Worm (Caenorhabditis elegans) whole organism, mixed stage, embryonic: Measurements from ENCODE around the gene F25D1.5.

ENCODE experiments used
- ces-1 ChIP-seq: fragments of 150-350 bp; optimal IDR thresholded peaks from 2 replicates; lab custom pipeline; 2014; ENCODE audit warnings: missing biosample characterization, missing genetic modification reagents, missing genetic modification characterization
- elt-1 ChIP-seq: sonication (generic microtip); optimal IDR thresholded peaks from 2 replicates; lab custom pipeline; 2017; ENCODE audit warnings: missing genetic modification characterization, mild to moderate bottlenecking, missing compliant biosample characterization, antibody characterized with exemption, moderate library complexity, borderline replicate concordance; ENCODE audit not compliant: insufficient read depth
- elt-3 ChIP-seq: fragments of 150-350 bp; optimal IDR thresholded peaks from 2 replicates; lab custom pipeline; 2014; ENCODE audit warnings: missing biosample characterization, missing genetic modification characterization
- mab-5 ChIP-seq: fragments of 150-350 bp; optimal IDR thresholded peaks from 2 replicates; lab custom pipeline; 2014; ENCODE audit warnings: missing biosample characterization, missing genetic modification characterization
- nhr-12 ChIP-seq: fragments of 150-350 bp; optimal IDR thresholded peaks from 2 replicates; lab custom pipeline; 2014; ENCODE audit warnings: missing biosample characterization, missing genetic modification characterization
- nhr-237 ChIP-seq: fragments of 150-350 bp; optimal IDR thresholded peaks from 2 replicates; lab custom pipeline; 2014; ENCODE audit warnings: missing biosample characterization, missing genetic modification characterization
- pha-4 ChIP-seq: fragments of 150-350 bp; optimal IDR thresholded peaks from 2 replicates; lab custom pipeline; 2018; ENCODE audit warnings: missing biosample characterization, missing genetic modification reagents, missing genetic modification characterization
- snpc-4 ChIP-seq: fragments of 150-350 bp; optimal IDR thresholded peaks from 2 replicates; lab custom pipeline; 2014; ENCODE audit warnings: missing biosample characterization, missing genetic modification characterization
- unc-120 ChIP-seq: sonication (generic microtip); optimal IDR thresholded peaks from 2 replicates; lab custom pipeline; 2017; ENCODE audit warnings: missing genetic modification characterization, missing compliant biosample characterization; ENCODE audit not compliant: poor library complexity, severe bottlenecking
- unc-39 ChIP-seq: fragments of 150-350 bp; optimal IDR thresholded peaks from 2 replicates; lab custom pipeline; 2014; ENCODE audit warnings: missing biosample characterization, missing genetic modification characterization
- unc-62 ChIP-seq: fragments of 150-350 bp; optimal IDR thresholded peaks from 2 replicates; lab custom pipeline; 2014; ENCODE audit warnings: missing biosample characterization, missing genetic modification reagents, missing genetic modification characterization
- ztf-11 ChIP-seq: fragments of 150-350 bp; optimal IDR thresholded peaks from 2 replicates; lab custom pipeline; 2014; ENCODE audit warnings: missing biosample characterization, missing genetic modification characterization

DNA sequence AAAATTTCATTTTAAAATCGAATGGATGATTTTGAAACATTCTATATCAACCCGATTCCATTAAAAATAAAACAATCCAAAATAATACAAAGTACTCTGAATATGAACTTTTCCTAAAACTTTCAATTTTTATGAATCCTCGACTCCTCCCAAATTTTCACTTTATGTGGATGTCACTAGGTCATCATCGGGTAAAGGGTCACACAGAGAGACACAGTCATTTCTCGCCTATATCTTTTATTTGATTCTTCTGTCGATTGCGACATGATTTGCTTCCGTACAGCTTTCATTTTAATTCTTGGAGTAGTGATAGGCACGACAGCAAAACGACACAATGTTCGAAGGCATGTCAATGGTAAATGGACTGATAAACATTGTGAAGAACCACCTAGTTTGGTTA, 18.1 kb downstream of the F25D1.5 start, which contains the start of gene F25D1.3:
- TF ChIP-seq unc-39 (tag; lab: Kevin White, UChicago): no peak
- no peak for TF ChIP-seq pha-4
- TF ChIP-seq ztf-11 (tag; lab: Kevin White, UChicago): no peak
- TF ChIP-seq unc-62 (GFP tag; lab: Kevin White, UChicago): no peak
- no peak for TF ChIP-seq nhr-12 (tag; lab: Kevin White, UChicago)
- TF ChIP-seq mab-5 (tag; lab: Kevin White, UChicago): no peak
- no peak for TF ChIP-seq nhr-237 (tag; lab: Kevin White, UChicago)
- no peak for TF ChIP-seq elt-1
- TF ChIP-seq snpc-4 (tag; lab: Kevin White, UChicago): no peak
- TF ChIP-seq elt-3: no peak
- no peak for TF ChIP-seq ces-1 (GFP tag; lab: Kevin White, UChicago)
- no peak for TF ChIP-seq unc-120 (tag; lab: Kevin White, UChicago)
